Fruit fly (Drosophila melanogaster) whole organism, prepupa: ENCODE results near the gene Rbbp5.

Experiments used
- CG11762 ChIP-seq: fragments of 200-800 bp; sonication (Bioruptor generic); optimal IDR thresholded peaks from 3 replicates; lab custom pipeline; 2016; ENCODE audit warnings: missing biosample characterization, missing genetic modification characterization; ENCODE audit not compliant: insufficient read depth
- CG16779 ChIP-seq: fragments of 200-800 bp; sonication (Bioruptor generic); optimal IDR thresholded peaks from 3 replicates; lab custom pipeline; 2017; ENCODE audit warnings: missing biosample characterization, mild to moderate bottlenecking, missing genetic modification characterization
- CG6163 ChIP-seq: fragments of 200-800 bp; sonication (Bioruptor generic); IDR thresholded peaks from 3 replicates; pipeline ENCODE4 v1.3.6; 2022; ENCODE audit warnings: missing biosample characterization, missing genetic modification characterization
- CG8632 ChIP-seq: fragments of 200-800 bp; sonication (Bioruptor generic); optimal IDR thresholded peaks from 3 replicates; lab custom pipeline; 2016; ENCODE audit warnings: missing biosample characterization, missing genetic modification characterization
- Ets21C ChIP-seq: fragments of 200-800 bp; sonication (Bioruptor generic); optimal IDR thresholded peaks from 3 replicates; lab custom pipeline; 2016; ENCODE audit warnings: missing biosample characterization, missing genetic modification characterization
- Ets96B ChIP-seq: fragments of 200-800 bp; optimal IDR thresholded peaks from 2 replicates; lab custom pipeline; 2019; ENCODE audit warnings: missing biosample characterization, mild to moderate bottlenecking, missing genetic modification characterization, moderate library complexity
- Hr39 ChIP-seq: fragments of 200-800 bp; sonication (Bioruptor generic); optimal IDR thresholded peaks from 2 replicates; lab custom pipeline; 2016; ENCODE audit warnings: missing biosample characterization, missing genetic modification characterization
- Lpt ChIP-seq: fragments of 200-800 bp; sonication (Bioruptor generic); optimal IDR thresholded peaks from 3 replicates; lab custom pipeline; 2016; ENCODE audit warnings: missing biosample characterization, missing genetic modification characterization
- dsx ChIP-seq: fragments of 200-800 bp; optimal IDR thresholded peaks from 3 replicates; lab custom pipeline; 2019; ENCODE audit warnings: missing biosample characterization, mild to moderate bottlenecking, missing genetic modification characterization, moderate library complexity; ENCODE audit not compliant: poor library complexity, severe bottlenecking
- eg ChIP-seq: fragments of 200-800 bp; sonication (Bioruptor generic); IDR thresholded peaks from 3 replicates; pipeline ENCODE4 v1.3.6; 2022; ENCODE audit warnings: missing biosample characterization, missing genetic modification characterization
- net ChIP-seq: fragments of 200-800 bp; sonication (Bioruptor generic); optimal IDR thresholded peaks from 3 replicates; lab custom pipeline; 2016; ENCODE audit warnings: missing biosample characterization, missing genetic modification characterization
- spab ChIP-seq: fragments of 200-800 bp; sonication (Bioruptor generic); optimal IDR thresholded peaks from 2 replicates; lab custom pipeline; 2017; ENCODE audit warnings: missing biosample characterization, mild to moderate bottlenecking, missing genetic modification characterization, missing genetic modification reagents
- vri ChIP-seq: fragments of 200-800 bp; sonication (Bioruptor generic); optimal IDR thresholded peaks from 3 replicates; lab custom pipeline; 2016; ENCODE audit warnings: missing biosample characterization, mild to moderate bottlenecking, missing genetic modification characterization

- TF ChIP-seq Hr39 (GFP tag; lab: Kevin White, UChicago) (no peak), Lpt (GFP tag; lab: Kevin White, UChicago) (no peak), spab (GFP tag; lab: Kevin White, UChicago) (no peak), CG16779 (tag; lab: Kevin White, UChicago) (no peak), CG11762 (GFP tag; lab: Kevin White, UChicago) (no peak), CG6163 (GFP tag; lab: Robert Waterston, UW) (no peak), net (no peak), Ets96B (tag; lab: Kevin White, UChicago) (no peak), vri (GFP tag; lab: Kevin White, UChicago) (no peak), Ets21C (no peak), CG8632 (GFP tag; lab: Kevin White, UChicago) (no peak), dsx (GFP tag; lab: Kevin White, UChicago) (no peak), eg (GFP tag; lab: Robert Waterston, UW) (no peak)
These were observed 18.3 kb upstream of the Rbbp5 start for dm6 chr3L:20366074-20366473.
